Fruit fly (Drosophila melanogaster) whole organism, embryonic: ENCODE measurements around the gene Lcp65Aa.

Experiments used
- BEAF-32 ChIP-seq: fragments of 200-800 bp; sonication (Bioruptor generic); optimal IDR thresholded peaks from 3 replicates; lab custom pipeline; 2017; ENCODE audit warnings: missing biosample characterization, missing genetic modification characterization, mild to moderate bottlenecking, moderate library complexity, missing genetic modification reagents
- Bgb ChIP-seq: fragments of 200-800 bp; sonication (Bioruptor generic); IDR thresholded peaks from 2 replicates; pipeline ENCODE4 v1.3.6; 2022; ENCODE audit warnings: missing biosample characterization, missing genetic modification characterization; ENCODE audit not compliant: partially characterized antibody
- Bteb2 ChIP-seq: fragments of 200-800 bp; sonication (Bioruptor generic); optimal IDR thresholded peaks from 2 replicates; lab custom pipeline; 2016; ENCODE audit warnings: missing biosample characterization, missing genetic modification characterization
- CG10209 ChIP-seq: fragments of 200-800 bp; sonication (Bioruptor generic); optimal IDR thresholded peaks from 3 replicates; lab custom pipeline; 2017; ENCODE audit warnings: missing biosample characterization, mild to moderate bottlenecking, missing genetic modification characterization, missing genetic modification reagents
- CG10267 ChIP-seq: fragments of 200-800 bp; sonication (Bioruptor generic); optimal IDR thresholded peaks from 2 replicates; lab custom pipeline; 2018; ENCODE audit warnings: missing biosample characterization, mild to moderate bottlenecking, missing genetic modification characterization, moderate library complexity
- CG11085 ChIP-seq: fragments of 200-800 bp; sonication (Bioruptor generic); IDR thresholded peaks from 2 replicates; pipeline ENCODE4 v1.3.6; 2022; ENCODE audit warnings: missing biosample characterization, missing genetic modification characterization
- CG12236 ChIP-seq: fragments of 200-800 bp; sonication (Bioruptor generic); optimal IDR thresholded peaks from 2 replicates; lab custom pipeline; 2016; ENCODE audit warnings: missing biosample characterization, missing genetic modification characterization
- CG12659 ChIP-seq: fragments of 200-800 bp; sonication (Bioruptor generic); optimal IDR thresholded peaks from 3 replicates; lab custom pipeline; 2017; ENCODE audit warnings: mild to moderate bottlenecking, missing biosample characterization, missing genetic modification reagents, missing genetic modification characterization
- CG13287 ChIP-seq: fragments of 200-800 bp; sonication (Bioruptor generic); IDR thresholded peaks from 2 replicates; pipeline ENCODE4 v1.3.6; 2022; ENCODE audit warnings: missing biosample characterization, missing genetic modification characterization; ENCODE audit not compliant: partially characterized antibody
- CG14441 ChIP-seq: fragments of 200-800 bp; sonication (Bioruptor generic); IDR thresholded peaks from 2 replicates; pipeline ENCODE4 v1.3.6; 2022; ENCODE audit warnings: missing biosample characterization, missing genetic modification characterization
- CG15269 ChIP-seq: fragments of 200-800 bp; sonication (Bioruptor generic); optimal IDR thresholded peaks from 2 replicates; lab custom pipeline; 2018; ENCODE audit warnings: missing biosample characterization, mild to moderate bottlenecking, missing genetic modification characterization, moderate library complexity
- CG1602 ChIP-seq: fragments of 200-800 bp; sonication (Bioruptor generic); optimal IDR thresholded peaks from 3 replicates; lab custom pipeline; 2016; ENCODE audit warnings: missing biosample characterization, missing genetic modification characterization
- CG16813 ChIP-seq: fragments of 200-800 bp; sonication (Bioruptor generic); IDR thresholded peaks from 3 replicates; pipeline ENCODE4 v1.3.6; 2022; ENCODE audit warnings: missing biosample characterization, missing genetic modification characterization; ENCODE audit not compliant: partially characterized antibody
- CG17328 ChIP-seq: fragments of 200-800 bp; sonication (Bioruptor generic); IDR thresholded peaks from 2 replicates; pipeline ENCODE4 v1.3.6; 2022; ENCODE audit warnings: missing biosample characterization, missing genetic modification characterization
- CG3838 ChIP-seq: fragments of 200-800 bp; sonication (Bioruptor generic); optimal IDR thresholded peaks from 3 replicates; lab custom pipeline; 2016; ENCODE audit warnings: missing biosample characterization, missing genetic modification characterization
- CG5180 ChIP-seq: fragments of 200-800 bp; sonication (Bioruptor generic); optimal IDR thresholded peaks from 3 replicates; lab custom pipeline; 2017; ENCODE audit warnings: missing biosample characterization, missing genetic modification characterization, mild to moderate bottlenecking, moderate library complexity, missing genetic modification reagents
- CG7987 ChIP-seq: fragments of 200-800 bp; sonication (Bioruptor generic); optimal IDR thresholded peaks from 2 replicates; lab custom pipeline; 2018; ENCODE audit warnings: missing biosample characterization, mild to moderate bottlenecking, missing genetic modification characterization, moderate library complexity
- CG9797 ChIP-seq: fragments of 200-800 bp; sonication (Bioruptor generic); optimal IDR thresholded peaks from 3 replicates; lab custom pipeline; 2018; ENCODE audit warnings: missing biosample characterization, mild to moderate bottlenecking, missing genetic modification characterization
- CrebB ChIP-seq: fragments of 200-800 bp; sonication (Bioruptor generic); optimal IDR thresholded peaks from 3 replicates; lab custom pipeline; 2018; ENCODE audit warnings: missing biosample characterization, mild to moderate bottlenecking, missing genetic modification characterization
- Dek ChIP-seq: fragments of 200-800 bp; sonication (Bioruptor generic); optimal IDR thresholded peaks from 3 replicates; lab custom pipeline; 2019; ENCODE audit warnings: missing biosample characterization, mild to moderate bottlenecking, missing genetic modification characterization, moderate library complexity
- Dip3 ChIP-seq: fragments of 200-800 bp; sonication (Bioruptor generic); optimal IDR thresholded peaks from 3 replicates; lab custom pipeline; 2016; ENCODE audit warnings: missing biosample characterization, missing genetic modification characterization
- Gug ChIP-seq: fragments of 200-800 bp; sonication (Bioruptor generic); IDR thresholded peaks from 4 replicates; pipeline ENCODE4 v1.3.6; 2022; ENCODE audit warnings: missing biosample characterization, missing genetic modification characterization
- H15 ChIP-seq: fragments of 200-800 bp; sonication (Bioruptor generic); IDR thresholded peaks from 3 replicates; pipeline ENCODE4 v1.3.6; 2022; ENCODE audit warnings: missing biosample characterization, missing genetic modification characterization
- HLHmδ ChIP-seq: fragments of 200-800 bp; sonication (Bioruptor generic); optimal IDR thresholded peaks from 2 replicates; lab custom pipeline; 2018; ENCODE audit warnings: missing biosample characterization, mild to moderate bottlenecking, missing genetic modification characterization, moderate library complexity
- Myb ChIP-seq: fragments of 200-800 bp; sonication (Bioruptor generic); optimal IDR thresholded peaks from 2 replicates; lab custom pipeline; 2016; ENCODE audit warnings: missing biosample characterization, missing genetic modification characterization
- NFAT ChIP-seq: fragments of 200-800 bp; sonication (Bioruptor generic); IDR thresholded peaks from 2 replicates; pipeline ENCODE4 v1.3.6; 2022; ENCODE audit warnings: missing biosample characterization, missing genetic modification characterization
- Neu2 ChIP-seq: fragments of 200-800 bp; sonication (Bioruptor generic); optimal IDR thresholded peaks from 3 replicates; lab custom pipeline; 2016; ENCODE audit warnings: missing biosample characterization, missing genetic modification characterization, borderline replicate concordance
- Nf-YA ChIP-seq: fragments of 200-800 bp; sonication (Bioruptor generic); IDR thresholded peaks from 2 replicates; pipeline ENCODE4 v1.3.6; 2022; ENCODE audit warnings: missing biosample characterization, missing genetic modification characterization
- Nf-YB ChIP-seq: fragments of 200-800 bp; sonication (Bioruptor generic); optimal IDR thresholded peaks from 3 replicates; lab custom pipeline; 2019; ENCODE audit warnings: missing biosample characterization, mild to moderate bottlenecking, missing genetic modification characterization, moderate library complexity
- Rx ChIP-seq: fragments of 200-800 bp; sonication (Bioruptor generic); IDR thresholded peaks from 2 replicates; pipeline ENCODE4 v1.3.6; 2022; ENCODE audit warnings: missing biosample characterization, missing genetic modification characterization
- Sry-β ChIP-seq: fragments of 200-800 bp; sonication (Bioruptor generic); optimal IDR thresholded peaks from 2 replicates; lab custom pipeline; 2018; ENCODE audit warnings: missing biosample characterization, mild to moderate bottlenecking, missing genetic modification characterization, moderate library complexity
- TFAM ChIP-seq: fragments of 200-800 bp; sonication (Bioruptor generic); optimal IDR thresholded peaks from 2 replicates; lab custom pipeline; 2017; ENCODE audit warnings: missing biosample characterization, missing genetic modification characterization, inconsistent platforms
- amos ChIP-seq: fragments of 200-800 bp; sonication (Bioruptor generic); IDR thresholded peaks from 2 replicates; pipeline ENCODE4 v1.3.6; 2022; ENCODE audit warnings: missing biosample characterization, missing genetic modification characterization; ENCODE audit not compliant: partially characterized antibody
- bigmax ChIP-seq: fragments of 200-800 bp; sonication (Bioruptor generic); optimal IDR thresholded peaks from 2 replicates; lab custom pipeline; 2018; ENCODE audit warnings: missing biosample characterization, mild to moderate bottlenecking, missing genetic modification characterization
- chif ChIP-seq, 2 experiments: fragments of 200-800 bp; sonication (Bioruptor generic); optimal IDR thresholded peaks; 3 replicates each; lab custom pipeline; 2016; ENCODE audit warnings: missing biosample characterization in 2 of 2, missing genetic modification characterization in 2 of 2
- ci ChIP-seq: fragments of 200-800 bp; sonication (Bioruptor generic); IDR thresholded peaks from 3 replicates; pipeline ENCODE4 v1.3.6; 2022; ENCODE audit warnings: missing biosample characterization, missing genetic modification characterization
- dimm ChIP-seq: fragments of 200-800 bp; sonication (Bioruptor generic); IDR thresholded peaks from 2 replicates; pipeline ENCODE4 v1.3.6; 2022; ENCODE audit warnings: missing biosample characterization, missing genetic modification characterization
- fd64A ChIP-seq: fragments of 200-800 bp; sonication (Bioruptor generic); optimal IDR thresholded peaks from 3 replicates; lab custom pipeline; 2018; ENCODE audit warnings: missing biosample characterization, mild to moderate bottlenecking, missing genetic modification characterization
- fu2 ChIP-seq: fragments of 200-800 bp; sonication (Bioruptor generic); optimal IDR thresholded peaks from 2 replicates; lab custom pipeline; 2016; ENCODE audit warnings: missing biosample characterization, missing genetic modification characterization
- gsb ChIP-seq: fragments of 200-800 bp; sonication (Bioruptor generic); IDR thresholded peaks from 2 replicates; pipeline ENCODE4 v1.3.6; 2022; ENCODE audit warnings: missing biosample characterization, missing genetic modification characterization
- ind ChIP-seq: fragments of 200-800 bp; sonication (Bioruptor generic); optimal IDR thresholded peaks from 3 replicates; lab custom pipeline; 2016; ENCODE audit warnings: missing biosample characterization, missing genetic modification characterization
- kay ChIP-seq: fragments of 200-800 bp; sonication (Bioruptor generic); optimal IDR thresholded peaks from 2 replicates; lab custom pipeline; 2016; ENCODE audit warnings: missing biosample characterization, missing genetic modification characterization
- mam ChIP-seq: fragments of 200-800 bp; sonication (Bioruptor generic); optimal IDR thresholded peaks from 3 replicates; lab custom pipeline; 2016; ENCODE audit warnings: missing biosample characterization, missing genetic modification characterization
- sc ChIP-seq, 3 experiments: fragments of >200 bp in 2 of 3; fragments of 200-800 bp in 1 of 3; sonication (Bioruptor generic) in 1 of 3; optimal IDR thresholded peaks; 2 replicates in 2 of 3; 3 replicates in 1 of 3; lab custom pipeline; 2017; ENCODE audit warnings: mild to moderate bottlenecking in 1 of 3, missing biosample characterization in 1 of 3, missing genetic modification characterization in 1 of 3, missing genetic modification reagents in 1 of 3
- scrt ChIP-seq: fragments of 200-800 bp; sonication (Bioruptor generic); optimal IDR thresholded peaks from 2 replicates; lab custom pipeline; 2018; ENCODE audit warnings: missing biosample characterization, mild to moderate bottlenecking, missing genetic modification characterization, moderate library complexity
- seq ChIP-seq: fragments of 200-800 bp; sonication (Bioruptor generic); IDR thresholded peaks from 2 replicates; pipeline ENCODE4 v1.3.6; 2022; ENCODE audit warnings: missing biosample characterization, missing genetic modification characterization
- sug ChIP-seq: fragments of 200-800 bp; optimal IDR thresholded peaks from 2 replicates; lab custom pipeline; 2019; ENCODE audit warnings: missing biosample characterization, mild to moderate bottlenecking, missing genetic modification characterization, moderate library complexity
- tgo ChIP-seq: fragments of 200-800 bp; sonication (Bioruptor generic); IDR thresholded peaks from 3 replicates; pipeline ENCODE4 v1.3.6; 2022; ENCODE audit warnings: missing biosample characterization, missing genetic modification characterization
- unpg ChIP-seq: fragments of 200-800 bp; sonication (Bioruptor generic); optimal IDR thresholded peaks from 3 replicates; lab custom pipeline; 2018; ENCODE audit warnings: missing biosample characterization, mild to moderate bottlenecking, missing genetic modification characterization, moderate library complexity
- zfh2 ChIP-seq: fragments of 200-800 bp; sonication (Bioruptor generic); optimal IDR thresholded peaks from 2 replicates; lab custom pipeline; 2016; ENCODE audit warnings: missing biosample characterization, missing genetic modification characterization

The Lcp65Aa gene

DNA sequence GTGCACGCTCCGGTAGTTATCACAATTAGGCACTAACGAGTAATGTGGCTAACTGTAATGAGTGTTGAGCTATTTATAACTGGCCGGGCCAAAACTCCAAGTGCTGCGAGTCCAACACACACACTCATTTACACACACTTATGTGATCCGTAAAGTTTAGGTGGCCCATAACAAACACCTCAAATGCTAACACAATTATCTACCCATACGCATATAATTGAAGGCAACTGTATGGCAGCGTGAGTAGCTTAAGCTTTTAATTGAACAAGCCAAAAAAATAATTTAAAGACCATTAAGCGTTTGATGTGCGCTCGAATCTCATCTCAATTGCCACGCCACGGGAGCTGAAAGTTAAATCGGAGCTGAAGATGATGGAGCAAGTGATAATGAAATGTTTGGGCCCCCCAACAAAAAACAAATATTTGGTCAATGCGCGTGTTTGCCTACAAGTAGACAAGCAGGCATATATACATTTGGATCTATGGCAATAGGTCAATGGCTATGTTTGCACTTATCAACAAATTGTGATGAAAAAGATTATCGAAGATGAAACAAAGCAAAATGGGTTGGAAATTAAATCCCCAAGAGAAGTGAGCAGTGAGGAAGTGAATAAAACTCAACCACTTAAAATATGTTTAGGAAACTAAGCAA lies 11.1 kb upstream of the Lcp65Aa start, which contains the start of gene Cpr65Av (continued):
- TF ChIP-seq ind (GFP tag; lab: Kevin White, UChicago): no peak
- no peak for TF ChIP-seq gsb (GFP tag; lab: Robert Waterston, UW)
- TF ChIP-seq Bgb (GFP tag; lab: Robert Waterston, UW): no peak
- peak; percentile 33; the same call in 1 of the 2 replicates for TF ChIP-seq Nf-YA (GFP tag; lab: Robert Waterston, UW)
- TF ChIP-seq CG3838 (GFP tag; lab: Kevin White, UChicago): no peak
- TF ChIP-seq Rx: no peak
- no peak for TF ChIP-seq CG1602
- no peak for TF ChIP-seq ci (GFP tag; lab: Robert Waterston, UW)
- TF ChIP-seq Sry-β: no peak
- no peak for TF ChIP-seq CG17328 (GFP tag; lab: Robert Waterston, UW)
- TF ChIP-seq fu2 (GFP tag; lab: Kevin White, UChicago): no peak
- no peak for TF ChIP-seq bigmax
- no peak for TF ChIP-seq Bteb2
- no peak for TF ChIP-seq CG12236 (GFP tag; lab: Kevin White, UChicago)
- no peak for TF ChIP-seq CG14441 (GFP tag; lab: Robert Waterston, UW)
- TF ChIP-seq scrt: no peak
- peak; percentile 10 for TF ChIP-seq CG15269 (tag; lab: Kevin White, UChicago)
- no peak for TF ChIP-seq seq (GFP tag; lab: Robert Waterston, UW)
- TF ChIP-seq Dek: no peak
- TF ChIP-seq sc (optimal IDR thresholded peaks at IDR 0.05; lab: Kevin White, UChicago): no peak
- no peak for TF ChIP-seq sc (GFP tag; optimal IDR thresholded peaks at IDR 0.05; lab: Kevin White, UChicago)
- TF ChIP-seq Neu2: no peak
- no peak for TF ChIP-seq HLHmδ (GFP tag; lab: Kevin White, UChicago)
- TF ChIP-seq Gug (GFP tag; lab: Robert Waterston, UW): no peak
- TF ChIP-seq CG10267 (tag; lab: Kevin White, UChicago): no peak
- TF ChIP-seq TFAM (GFP tag; lab: Kevin White, UChicago): no peak
- TF ChIP-seq CG7987: no peak
- TF ChIP-seq amos: no peak
- peak in 1 of 2 experiments; percentile 13 for TF ChIP-seq chif (GFP tag; optimal IDR thresholded peaks at IDR 0.05; lab: Kevin White, UChicago)
- peak; percentile 24 for TF ChIP-seq unpg
- peak; percentile 16 for TF ChIP-seq fd64A (GFP tag; lab: Kevin White, UChicago)
- TF ChIP-seq CG10209: peak; percentile 10
- TF ChIP-seq CG11085 (GFP tag; lab: Robert Waterston, UW): no peak
- no peak for TF ChIP-seq dimm (GFP tag; lab: Robert Waterston, UW)
- TF ChIP-seq Nf-YB (GFP tag; lab: Kevin White, UChicago): no peak
- TF ChIP-seq H15: no peak
- no peak for TF ChIP-seq NFAT (GFP tag; lab: Robert Waterston, UW)
- TF ChIP-seq CG16813 (GFP tag; lab: Robert Waterston, UW): no peak
- no peak for TF ChIP-seq zfh2 (GFP tag; lab: Kevin White, UChicago)
- TF ChIP-seq kay (GFP tag; lab: Kevin White, UChicago): no peak
- TF ChIP-seq CG13287 (GFP tag; lab: Robert Waterston, UW): no peak
- peak; percentile 26 for TF ChIP-seq CrebB
- TF ChIP-seq tgo: no peak
- TF ChIP-seq mam: no peak
- no peak for TF ChIP-seq CG12659 (GFP tag; lab: Kevin White, UChicago)
- no peak for TF ChIP-seq Dip3 (GFP tag; lab: Kevin White, UChicago)
- TF ChIP-seq CG5180 (GFP tag; lab: Kevin White, UChicago): peak; percentile 30
- no peak for TF ChIP-seq sug (tag; lab: Kevin White, UChicago)
- no peak for TF ChIP-seq CG9797
- no peak for TF ChIP-seq Myb (GFP tag; lab: Kevin White, UChicago)
- no peak for TF ChIP-seq BEAF-32 (GFP tag; lab: Kevin White, UChicago)
